Worm (Caenorhabditis elegans) whole organism, young adult: Measurements from ENCODE around the gene fbxa-54.

Experiments
- C17E4.6 ChIP-seq: fragments of 200-800 bp; sonication (Bioruptor generic); IDR thresholded peaks from 2 replicates; pipeline ENCODE4 v1.3.6; 2022; ENCODE audit warnings: missing genetic modification reagents, missing genetic modification characterization, missing compliant biosample characterization
- F33H1.4 ChIP-seq: fragments of 200-800 bp; sonication (Bioruptor generic); IDR thresholded peaks from 2 replicates; pipeline ENCODE4 v1.3.6; 2022; ENCODE audit warnings: missing genetic modification reagents, missing genetic modification characterization, missing compliant biosample characterization
- F52B5.7 ChIP-seq: sonication (generic microtip); optimal IDR thresholded peaks from 2 replicates; lab custom pipeline; 2016; ENCODE audit warnings: mild to moderate bottlenecking, missing genetic modification characterization, missing compliant biosample characterization
- F55B11.4 ChIP-seq: sonication (generic microtip); optimal IDR thresholded peaks from 2 replicates; lab custom pipeline; 2016; ENCODE audit warnings: missing compliant biosample characterization, missing genetic modification characterization, borderline replicate concordance; ENCODE audit not compliant: insufficient read depth
- K11D2.4 ChIP-seq: fragments of 200-800 bp; sonication (Bioruptor generic); IDR thresholded peaks from 2 replicates; pipeline ENCODE4 v1.3.6; 2022; ENCODE audit warnings: missing genetic modification reagents, missing genetic modification characterization, missing compliant biosample characterization
- K12H6.12 ChIP-seq: fragments of 200-800 bp; sonication (Bioruptor generic); optimal IDR thresholded peaks from 2 replicates; lab custom pipeline; 2018; ENCODE audit warnings: mild to moderate bottlenecking, missing genetic modification characterization, missing compliant biosample characterization
- T26A5.8 ChIP-seq: sonication (generic microtip); optimal IDR thresholded peaks from 2 replicates; lab custom pipeline; 2016; ENCODE audit warnings: missing genetic modification characterization, missing compliant biosample characterization
- Y53G8AR.9 ChIP-seq: fragments of 200-800 bp; sonication (Bioruptor generic); conservative IDR thresholded peaks from 2 replicates; pipeline ENCODE4 v1.3.6; 2022; ENCODE audit warnings: missing genetic modification reagents, missing genetic modification characterization, missing compliant biosample characterization
- ama-1 ChIP-seq, 3 experiments: fragments of 150-350 bp in 1 of 3; sonication (generic microtip) in 2 of 3; optimal IDR thresholded peaks; 2 replicates each; lab custom pipeline; 2014 to 2018; ENCODE audit warnings: missing biosample characterization in 2 of 3, missing genetic modification characterization in 2 of 3, missing genetic modification reagents in 2 of 3
- aptf-3 ChIP-seq: fragments of 200-800 bp; sonication (Bioruptor generic); IDR thresholded peaks from 2 replicates; pipeline ENCODE4 v1.3.6; 2022; ENCODE audit warnings: missing genetic modification characterization, missing compliant biosample characterization
- ccch-3 ChIP-seq: fragments of 200-800 bp; sonication (Bioruptor generic); optimal IDR thresholded peaks from 2 replicates; lab custom pipeline; 2018; ENCODE audit warnings: mild to moderate bottlenecking, missing genetic modification characterization, missing compliant biosample characterization
- cebp-1 ChIP-seq, 2 experiments: fragments of 200-800 bp in 1 of 2; sonication (Bioruptor generic) in 1 of 2; sonication (generic microtip) in 1 of 2; IDR thresholded peaks in 1 of 2; optimal IDR thresholded peaks in 1 of 2; 2 replicates each; pipeline versions ENCODE4 v1.3.6 to Lab custom; 2017 to 2022; ENCODE audit warnings: missing compliant biosample characterization in 2 of 2, missing genetic modification characterization in 2 of 2, mild to moderate bottlenecking in 1 of 2, missing genetic modification reagents in 1 of 2, moderate library complexity in 1 of 2
- ceh-100 ChIP-seq: fragments of 200-800 bp; sonication (Bioruptor generic); IDR thresholded peaks from 2 replicates; pipeline ENCODE4 v1.3.6; 2022; ENCODE audit warnings: missing genetic modification reagents, missing genetic modification characterization, missing compliant biosample characterization
- ceh-79 ChIP-seq: sonication (generic microtip); optimal IDR thresholded peaks from 2 replicates; lab custom pipeline; 2017; ENCODE audit warnings: mild to moderate bottlenecking, missing genetic modification characterization, missing compliant biosample characterization
- die-1 ChIP-seq: sonication (generic microtip); optimal IDR thresholded peaks from 2 replicates; lab custom pipeline; 2016; ENCODE audit warnings: missing genotype, mild to moderate bottlenecking, missing genetic modification characterization, missing compliant biosample characterization
- dpff-1 ChIP-seq: sonication (generic microtip); optimal IDR thresholded peaks from 2 replicates; lab custom pipeline; 2017; ENCODE audit warnings: mild to moderate bottlenecking, missing genetic modification characterization, missing compliant biosample characterization
- egl-44 ChIP-seq: fragments of 200-800 bp; sonication (Bioruptor generic); IDR thresholded peaks from 2 replicates; pipeline ENCODE4 v1.3.6; 2022; ENCODE audit warnings: missing genetic modification reagents, missing genetic modification characterization, missing compliant biosample characterization
- egrh-3 ChIP-seq: fragments of 200-800 bp; sonication (Bioruptor generic); IDR thresholded peaks from 2 replicates; pipeline ENCODE4 v1.3.6; 2022; ENCODE audit warnings: missing genetic modification reagents, missing genetic modification characterization, missing compliant biosample characterization
- ets-4 ChIP-seq: fragments of 200-800 bp; sonication (Bioruptor generic); optimal IDR thresholded peaks from 2 replicates; lab custom pipeline; 2018; ENCODE audit warnings: mild to moderate bottlenecking, missing genetic modification characterization, missing compliant biosample characterization
- him-1 ChIP-seq: sonication (generic microtip); optimal IDR thresholded peaks from 2 replicates; lab custom pipeline; 2016; ENCODE audit warnings: missing genotype, missing genetic modification reagents, missing genetic modification characterization, missing compliant biosample characterization
- hlh-12 ChIP-seq: sonication (generic microtip); optimal IDR thresholded peaks from 2 replicates; lab custom pipeline; 2016; ENCODE audit warnings: missing genetic modification characterization, missing compliant biosample characterization
- hrde-1 ChIP-seq: sonication (generic microtip); optimal IDR thresholded peaks from 2 replicates; lab custom pipeline; 2016; ENCODE audit warnings: missing genetic modification characterization, mild to moderate bottlenecking, missing compliant biosample characterization, moderate library complexity, missing genotype, missing genetic modification reagents, borderline replicate concordance
- hsf-1 ChIP-seq: fragments of 200-800 bp; sonication (Bioruptor generic); IDR thresholded peaks from 2 replicates; pipeline ENCODE4 v1.3.6; 2022; ENCODE audit warnings: missing genetic modification reagents, missing genetic modification characterization, missing compliant biosample characterization
- let-607 ChIP-seq, 2 experiments: fragments of 200-800 bp in 1 of 2; sonication (Bioruptor generic) in 1 of 2; sonication (generic microtip) in 1 of 2; optimal IDR thresholded peaks; 2 replicates each; lab custom pipeline; 2016 to 2018; ENCODE audit warnings: mild to moderate bottlenecking in 2 of 2, missing compliant biosample characterization in 2 of 2, missing genetic modification characterization in 2 of 2, moderate library complexity in 2 of 2, missing genotype in 1 of 2
- lin-35 ChIP-seq, 3 experiments: fragments of 150-350 bp in 2 of 3; sonication (generic microtip) in 1 of 3; optimal IDR thresholded peaks; 2 replicates each; lab custom pipeline; 2014 to 2018; ENCODE audit warnings: missing biosample characterization in 3 of 3, missing genetic modification characterization in 3 of 3, missing genetic modification reagents in 3 of 3
- lir-1 ChIP-seq: fragments of 200-800 bp; sonication (Bioruptor generic); conservative IDR thresholded peaks from 2 replicates; pipeline ENCODE4 v1.3.6; 2022; ENCODE audit warnings: missing genetic modification reagents, missing genetic modification characterization, missing compliant biosample characterization
- mes-4 ChIP-seq: sonication (generic microtip); optimal IDR thresholded peaks from 2 replicates; lab custom pipeline; 2016; ENCODE audit warnings: missing genotype, missing genetic modification characterization, missing compliant biosample characterization
- mxl-1 ChIP-seq: sonication (generic microtip); optimal IDR thresholded peaks from 2 replicates; lab custom pipeline; 2016; ENCODE audit warnings: missing genetic modification characterization, missing compliant biosample characterization
- nhr-179 ChIP-seq: sonication (generic microtip); optimal IDR thresholded peaks from 2 replicates; lab custom pipeline; 2016; ENCODE audit warnings: mild to moderate bottlenecking, missing genetic modification characterization, missing compliant biosample characterization
- nhr-80 ChIP-seq: sonication (generic microtip); optimal IDR thresholded peaks from 2 replicates; lab custom pipeline; 2016; ENCODE audit warnings: missing genetic modification characterization, missing compliant biosample characterization
- pha-4 ChIP-seq: fragments of 150-350 bp; sonication (generic microtip); optimal IDR thresholded peaks from 2 replicates; lab custom pipeline; 2014; ENCODE audit warnings: missing biosample characterization, missing genetic modification reagents, missing genetic modification characterization
- rcor-1 ChIP-seq: fragments of 200-800 bp; sonication (Bioruptor generic); IDR thresholded peaks from 2 replicates; pipeline ENCODE4 v1.3.6; 2022; ENCODE audit warnings: missing genetic modification reagents, missing genetic modification characterization, missing compliant biosample characterization
- rec-8 ChIP-seq, 2 experiments: sonication (generic microtip); optimal IDR thresholded peaks; 2 replicates each; lab custom pipeline; 2016; ENCODE audit warnings: mild to moderate bottlenecking in 2 of 2, missing genetic modification characterization in 2 of 2, missing genetic modification reagents in 2 of 2, missing genotype in 2 of 2, missing biosample characterization in 1 of 2, missing compliant biosample characterization in 1 of 2, moderate library complexity in 1 of 2
- rpc-1 ChIP-seq, 2 experiments: fragments of 150-350 bp in 1 of 2; sonication (generic microtip) in 1 of 2; optimal IDR thresholded peaks; 2 replicates each; lab custom pipeline; 2014 to 2018; ENCODE audit warnings: missing biosample characterization in 1 of 2, missing genetic modification characterization in 1 of 2, missing genetic modification reagents in 1 of 2, missing genotype in 1 of 2
- somi-1 ChIP-seq: fragments of 200-800 bp; sonication (Bioruptor generic); optimal IDR thresholded peaks from 2 replicates; lab custom pipeline; 2018; ENCODE audit warnings: mild to moderate bottlenecking, missing genetic modification characterization, missing compliant biosample characterization
- tbp1 ChIP-seq: fragments of 200-800 bp; sonication (Bioruptor generic); optimal IDR thresholded peaks from 2 replicates; lab custom pipeline; 2018; ENCODE audit warnings: mild to moderate bottlenecking, missing genetic modification characterization, missing compliant biosample characterization
- tlf-1 ChIP-seq: fragments of 200-800 bp; sonication (Bioruptor generic); optimal IDR thresholded peaks from 2 replicates; lab custom pipeline; 2018; ENCODE audit warnings: mild to moderate bottlenecking, missing genetic modification characterization, missing compliant biosample characterization
- unc-62 ChIP-seq: fragments of 150-350 bp; optimal IDR thresholded peaks from 2 replicates; lab custom pipeline; 2014; ENCODE audit warnings: missing biosample characterization, missing genetic modification reagents, missing genetic modification characterization
- xnd-1 ChIP-seq: sonication (generic microtip); optimal IDR thresholded peaks from 2 replicates; lab custom pipeline; 2016; ENCODE audit warnings: missing genotype, missing genetic modification reagents, missing genetic modification characterization, missing compliant biosample characterization
- zim-3 ChIP-seq: sonication (generic microtip); optimal IDR thresholded peaks from 2 replicates; lab custom pipeline; 2017; ENCODE audit warnings: mild to moderate bottlenecking, missing genetic modification characterization, moderate library complexity, missing compliant biosample characterization
- ztf-22 ChIP-seq: fragments of 200-800 bp; sonication (Bioruptor generic); optimal IDR thresholded peaks from 2 replicates; lab custom pipeline; 2018; ENCODE audit warnings: mild to moderate bottlenecking, missing genetic modification characterization, moderate library complexity, missing compliant biosample characterization
- ztf-25 ChIP-seq: fragments of 200-800 bp; sonication (Bioruptor generic); IDR thresholded peaks from 2 replicates; pipeline ENCODE4 v1.3.6; 2022; ENCODE audit warnings: missing genetic modification reagents, missing genetic modification characterization, missing compliant biosample characterization
- ztf-28 ChIP-seq: fragments of 200-800 bp; sonication (Bioruptor generic); IDR thresholded peaks from 2 replicates; pipeline ENCODE4 v1.3.6; 2022; ENCODE audit warnings: missing genetic modification reagents, missing genetic modification characterization, missing compliant biosample characterization

Gene fbxa-54

DNA sequence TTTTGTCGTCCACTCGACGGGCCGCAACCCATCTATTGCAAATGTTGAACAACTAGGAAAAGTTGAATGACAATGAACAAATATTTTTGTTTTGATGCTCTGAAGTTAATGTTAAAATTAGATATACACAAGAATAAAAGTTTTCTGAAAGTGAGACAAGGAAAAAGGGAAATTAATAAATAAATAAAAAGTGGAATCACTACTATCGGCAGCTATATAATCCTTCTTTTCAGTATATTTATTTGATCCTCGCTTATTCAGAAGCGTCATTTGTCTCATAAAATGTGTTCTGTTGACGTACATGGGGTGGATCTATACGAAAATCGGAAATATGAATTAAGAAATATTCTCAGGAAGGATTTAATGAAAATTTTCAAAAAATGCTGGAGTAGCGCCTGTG lies 29.9 kb upstream of the fbxa-54 start, which contains the start of gene pef-1 (continued):
- no peak for TF ChIP-seq rec-8 (tag; optimal IDR thresholded peaks at IDR 0.05; lab: Kevin White, UChicago)
- TF ChIP-seq ztf-22 (GFP tag; lab: Kevin White, UChicago): no peak
- no peak for TF ChIP-seq pha-4 (tag; lab: Kevin White, UChicago)
- TF ChIP-seq tbp1 (GFP tag; lab: Kevin White, UChicago): no peak
- TF ChIP-seq, all 124 proteins: peak for 0

DNA sequence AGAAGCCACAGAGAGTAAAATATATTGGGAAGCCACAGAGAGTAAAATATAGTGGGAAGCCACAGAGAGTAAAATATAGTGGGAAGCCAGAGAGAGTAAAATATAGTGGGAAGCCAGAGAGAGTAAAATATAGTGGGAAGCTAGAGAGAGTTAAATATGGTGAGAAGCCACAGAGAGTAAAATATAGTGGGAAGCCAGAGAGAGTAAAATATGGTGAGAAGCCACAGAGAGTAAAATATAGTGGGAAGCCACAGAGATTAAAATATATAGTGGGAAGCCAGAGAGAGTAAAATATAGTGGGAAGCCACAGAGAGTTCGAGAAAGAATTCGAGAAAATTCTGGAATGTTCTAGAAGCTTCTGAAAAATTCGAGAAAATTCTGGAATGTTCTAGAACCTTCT lies 24.7 kb upstream of the fbxa-54 start:
- TF ChIP-seq xnd-1 (peak; percentile 18), mxl-1 (tag; lab: Kevin White, UChicago) (peak; percentile 51), F52B5.7 (tag; lab: Kevin White, UChicago) (peak; percentile 60), ceh-79 (tag; lab: Kevin White, UChicago) (peak; percentile 73), mes-4 (peak; percentile 46), hrde-1 (tag; lab: Kevin White, UChicago) (peak; percentile 33), hlh-12 (tag; lab: Kevin White, UChicago) (peak; percentile 75), F55B11.4 (peak; percentile 22), die-1 (tag; lab: Kevin White, UChicago) (peak; percentile 66), rec-8 (tag; optimal IDR thresholded peaks at IDR 0.05; lab: Kevin White, UChicago) (peak in 1 of 2 experiments; percentile 62), nhr-179 (tag; lab: Kevin White, UChicago) (peak; percentile 89)

- TF ChIP-seq mes-4 (no peak), xnd-1 (no peak), ama-1 (optimal IDR thresholded peaks at IDR 0.05; lab: Kevin White, UChicago) (no peak), ama-1 (GFP tag; optimal IDR thresholded peaks at IDR 0.05; lab: Kevin White, UChicago) (no peak), F33H1.4 (GFP tag; lab: Robert Waterston, UW) (no peak), egl-44 (GFP tag; lab: Robert Waterston, UW) (no peak), Y53G8AR.9 (no peak), tlf-1 (GFP tag; lab: Kevin White, UChicago) (no peak), rcor-1 (GFP tag; lab: Robert Waterston, UW) (no peak), let-607 (tag; optimal IDR thresholded peaks at IDR 0.05; lab: Kevin White, UChicago) (peak in 1 of 2 experiments; percentile 2), somi-1 (no peak), cebp-1 (GFP tag; IDR thresholded peaks at IDR 0.05; lab: Robert Waterston, UW) (peak; percentile 69; the same call in 1 of the 2 replicates), cebp-1 (tag; optimal IDR thresholded peaks at IDR 0.05; lab: Kevin White, UChicago) (peak; percentile 60), hsf-1 (GFP tag; lab: Robert Waterston, UW) (no peak), ztf-28 (GFP tag; lab: Robert Waterston, UW) (no peak), C17E4.6 (GFP tag; lab: Robert Waterston, UW) (no peak), ceh-100 (GFP tag; lab: Robert Waterston, UW) (no peak), him-1 (no peak), dpff-1 (tag; lab: Kevin White, UChicago) (no peak), aptf-3 (GFP tag; lab: Robert Waterston, UW) (no peak), lir-1 (GFP tag; lab: Robert Waterston, UW) (no peak), ztf-25 (GFP tag; lab: Robert Waterston, UW) (no peak), rpc-1 (optimal IDR thresholded peaks at IDR 0.05; lab: Kevin White, UChicago) (no peak), rpc-1 (tag; optimal IDR thresholded peaks at IDR 0.05; lab: Kevin White, UChicago) (no peak), lin-35 (GFP tag; optimal IDR thresholded peaks at IDR 0.05; lab: Kevin White, UChicago) (no peak), tbp1 (GFP tag; lab: Kevin White, UChicago) (no peak), ets-4 (GFP tag; lab: Kevin White, UChicago) (no peak), unc-62 (GFP tag; lab: Kevin White, UChicago) (peak; percentile 68), nhr-80 (peak; percentile 71), egrh-3 (GFP tag; lab: Robert Waterston, UW) (no peak), K11D2.4 (no peak), ccch-3 (no peak), zim-3 (tag; lab: Kevin White, UChicago) (no peak), K12H6.12 (tag; lab: Kevin White, UChicago) (no peak), T26A5.8 (tag; lab: Kevin White, UChicago) (no peak)
Observed at ce11 chrIII:936037-936507, 20.1 kb upstream of the fbxa-54 start, which contains the start of gene fbxa-55. fbxa-55 (minus strand) TSS chrIII:936087.
